Worm (Caenorhabditis elegans): ENCODE measurements around the gene Y102A11A.2.

DNA sequence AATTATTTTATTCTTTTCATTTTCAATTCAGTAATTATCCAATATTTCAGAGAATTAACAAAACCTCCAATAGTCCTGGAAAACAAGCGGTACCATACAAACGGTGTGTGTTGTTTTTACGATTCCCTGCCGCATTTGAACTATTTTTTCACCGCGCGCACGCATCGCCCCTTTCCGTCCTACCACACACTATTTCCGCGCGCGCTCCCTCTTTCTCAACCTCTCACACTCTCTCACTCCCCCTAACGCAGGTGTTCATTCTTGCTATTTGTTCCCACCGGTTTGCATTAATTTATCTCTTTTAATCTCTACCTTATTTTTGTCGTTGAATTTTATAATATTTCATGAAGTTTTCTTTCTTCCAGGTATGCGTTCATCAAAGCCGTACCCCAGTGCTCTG, 48.7 kb upstream of the Y102A11A.2 start, which contains the start of gene F52D2.12:
- TF ChIP-seq W03F9.2 (tag; optimal IDR thresholded peaks at IDR 0.05) (no peak), him-1 (tag; optimal IDR thresholded peaks at IDR 0.05) (no peak), dao-5 (tag; optimal IDR thresholded peaks at IDR 0.05) (no peak)
